Fruit fly (Drosophila melanogaster): ENCODE data around the gene pan.

Gene pan

dm6 chr4:68949-69742 is at the start of gene pan:
Gene pan, plus strand, starts transcription at chr4:69326.
- TF ChIP-seq CG7101 (tag; optimal IDR thresholded peaks at IDR 0.05) (no peak), Crg-1 (GFP tag; optimal IDR thresholded peaks at IDR 0.05) (no peak), kay (GFP tag; ENCODE audit: borderline replicate concordance) (peak; percentile 89), toe (GFP tag; optimal IDR thresholded peaks at IDR 0.05) (no peak), CG11617 (GFP tag; optimal IDR thresholded peaks at IDR 0.05) (peak; percentile 11), cnc (optimal IDR thresholded peaks at IDR 0.05) (no peak), CG1620 (GFP tag; optimal IDR thresholded peaks at IDR 0.05) (no peak), cic (GFP tag; optimal IDR thresholded peaks at IDR 0.05) (peak; percentile 67), CG33017 (tag; optimal IDR thresholded peaks at IDR 0.05) (no peak), Mnt (GFP tag; optimal IDR thresholded peaks at IDR 0.05) (peak; percentile 55), tj (GFP tag; optimal IDR thresholded peaks at IDR 0.05) (peak; percentile 8), CG7045 (GFP tag; optimal IDR thresholded peaks at IDR 0.05) (no peak), CG5204 (GFP tag; optimal IDR thresholded peaks at IDR 0.05) (no peak), pad (GFP tag; optimal IDR thresholded peaks at IDR 0.05) (no peak), CG14711 (tag; optimal IDR thresholded peaks at IDR 0.05) (peak; percentile 12)

dm6 chr4:42352-42751 is 26.8 kb upstream of the pan start:
- TF ChIP-seq CG33017 (tag; optimal IDR thresholded peaks at IDR 0.05) (no peak), CG7045 (GFP tag; optimal IDR thresholded peaks at IDR 0.05) (no peak), tj (GFP tag; optimal IDR thresholded peaks at IDR 0.05) (no peak), CG14711 (tag; optimal IDR thresholded peaks at IDR 0.05) (no peak), Mnt (GFP tag; optimal IDR thresholded peaks at IDR 0.05) (no peak), ovo (GFP tag; optimal IDR thresholded peaks at IDR 0.05) (no peak), toe (GFP tag; optimal IDR thresholded peaks at IDR 0.05) (no peak), cic (GFP tag; optimal IDR thresholded peaks at IDR 0.05) (no peak), pad (GFP tag; optimal IDR thresholded peaks at IDR 0.05) (no peak), Crg-1 (GFP tag; optimal IDR thresholded peaks at IDR 0.05) (no peak), cnc (optimal IDR thresholded peaks at IDR 0.05) (no peak), CG7101 (tag; optimal IDR thresholded peaks at IDR 0.05) (no peak), CG12768 (GFP tag; optimal IDR thresholded peaks at IDR 0.05) (no peak), Clk (GFP tag; optimal IDR thresholded peaks at IDR 0.05) (no peak), CG11617 (GFP tag; optimal IDR thresholded peaks at IDR 0.05) (no peak), Hr96 (GFP tag; optimal IDR thresholded peaks at IDR 0.05) (no peak), CG5204 (GFP tag; optimal IDR thresholded peaks at IDR 0.05) (no peak), kay (GFP tag; ENCODE audit: borderline replicate concordance) (no peak)

dm6 chr4:43179-43935 is 25.8 kb upstream of the pan start, which contains the start of gene PlexB:
Gene PlexB, minus strand, starts transcription at chr4:43778.
- TF ChIP-seq CG5204 (GFP tag; optimal IDR thresholded peaks at IDR 0.05) (no peak), kay (GFP tag; ENCODE audit: borderline replicate concordance) (peak; percentile 87), Clk (GFP tag; optimal IDR thresholded peaks at IDR 0.05) (no peak), CG7101 (tag; optimal IDR thresholded peaks at IDR 0.05) (no peak), cnc (optimal IDR thresholded peaks at IDR 0.05) (no peak), CG33017 (tag; optimal IDR thresholded peaks at IDR 0.05) (no peak), Crg-1 (GFP tag; optimal IDR thresholded peaks at IDR 0.05) (no peak), tj (GFP tag; optimal IDR thresholded peaks at IDR 0.05) (peak; percentile 10), CG12768 (GFP tag; optimal IDR thresholded peaks at IDR 0.05) (no peak), CG11617 (GFP tag; optimal IDR thresholded peaks at IDR 0.05) (no peak), bab1 (GFP tag; optimal IDR thresholded peaks at IDR 0.05) (peak; percentile 45), pad (GFP tag; optimal IDR thresholded peaks at IDR 0.05) (no peak), CG1620 (GFP tag; optimal IDR thresholded peaks at IDR 0.05) (no peak), ovo (GFP tag; optimal IDR thresholded peaks at IDR 0.05) (peak; percentile 14), Hr96 (GFP tag; optimal IDR thresholded peaks at IDR 0.05) (no peak), toe (GFP tag; optimal IDR thresholded peaks at IDR 0.05) (no peak), Mnt (GFP tag; optimal IDR thresholded peaks at IDR 0.05) (no peak), CG14711 (tag; optimal IDR thresholded peaks at IDR 0.05) (no peak), cic (GFP tag; optimal IDR thresholded peaks at IDR 0.05) (no peak), CG7045 (GFP tag; optimal IDR thresholded peaks at IDR 0.05) (no peak)

- no peak for TF ChIP-seq CG14711 (tag; optimal IDR thresholded peaks at IDR 0.05)
- no peak for TF ChIP-seq CG5204 (GFP tag; optimal IDR thresholded peaks at IDR 0.05)
- no peak for TF ChIP-seq toe (GFP tag; optimal IDR thresholded peaks at IDR 0.05)
- no peak for TF ChIP-seq ovo (GFP tag; optimal IDR thresholded peaks at IDR 0.05)
- TF ChIP-seq pad (GFP tag; optimal IDR thresholded peaks at IDR 0.05), result no peak
- no peak for TF ChIP-seq Clk (GFP tag; optimal IDR thresholded peaks at IDR 0.05)
- TF ChIP-seq kay (GFP tag; ENCODE audit: borderline replicate concordance), result no peak
Measured at dm6 chr4:43936-44260, 25.2 kb upstream of the pan start.

- no peak for TF ChIP-seq Hr96 (GFP tag; optimal IDR thresholded peaks at IDR 0.05)
Measured at dm6 chr4:44780-45179, 24.3 kb upstream of the pan start.

- TF ChIP-seq bab1 (GFP tag; optimal IDR thresholded peaks at IDR 0.05) (no peak), kay (GFP tag; ENCODE audit: borderline replicate concordance) (peak; percentile 36)
Measured at dm6 chr4:46484-46883, 22.6 kb upstream of the pan start.

All from whole organism, adult.